Worm (Caenorhabditis elegans) whole organism, L4/young adult: ENCODE results near the gene C45G9.6.

ENCODE experiments used
- dao-5 ChIP-seq: sonication (generic microtip); optimal IDR thresholded peaks from 2 replicates; lab custom pipeline; 2016; ENCODE audit warnings: missing genotype, missing genetic modification characterization, moderate library complexity, missing compliant biosample characterization
- him-1 ChIP-seq: sonication (generic microtip); optimal IDR thresholded peaks from 2 replicates; lab custom pipeline; 2016; ENCODE audit warnings: missing genotype, missing genetic modification reagents, missing genetic modification characterization, missing compliant biosample characterization

- TF ChIP-seq dao-5 (tag; lab: Kevin White, UChicago) (no peak), him-1 (tag; lab: Kevin White, UChicago) (no peak)
Observed at ce11 chrIII:5053541-5053940, 17.3 kb downstream of the C45G9.6 start, which contains the start of gene C45G9.8.
